Worm (Caenorhabditis elegans) whole organism, L3 larva: Measurements from ENCODE around the gene str-230.
A peak's percentile ranks its signal among the peaks of the same experiment; 100 is the strongest.

ENCODE experiments used
- ama-1 ChIP-seq: fragments of 150-350 bp; optimal IDR thresholded peaks from 2 replicates; lab custom pipeline; 2018
- ceh-82 ChIP-seq: fragments of 150-350 bp; optimal IDR thresholded peaks from 2 replicates; lab custom pipeline; 2014; ENCODE audit warnings: missing biosample characterization, missing genetic modification characterization
- elt-1 ChIP-seq: fragments of 150-350 bp; optimal IDR thresholded peaks from 2 replicates; lab custom pipeline; 2014; ENCODE audit warnings: missing biosample characterization, missing genetic modification characterization
- fkh-10 ChIP-seq: sonication (generic microtip); optimal IDR thresholded peaks from 2 replicates; lab custom pipeline; 2017; ENCODE audit warnings: missing biosample characterization, missing genetic modification reagents, missing genetic modification characterization
- nhr-11 ChIP-seq: fragments of 150-350 bp; optimal IDR thresholded peaks from 2 replicates; lab custom pipeline; 2014; ENCODE audit warnings: missing biosample characterization, missing genetic modification characterization

- TF ChIP-seq nhr-11 (tag; lab: Kevin White, UChicago) (no peak), fkh-10 (GFP tag; lab: Kevin White, UChicago) (no peak), elt-1 (tag; lab: Kevin White, UChicago) (no peak), ceh-82 (tag; lab: Kevin White, UChicago) (no peak), ama-1 (lab: Kevin White, UChicago) (peak; percentile 58)
Observed at ce11 chrV:14197651-14198050, 13.0 kb downstream of the str-230 start.
